Fruit fly (Drosophila melanogaster) whole organism, prepupa: ENCODE measurements around the gene euc.

ENCODE experiments used
- Blimp-1 ChIP-seq: fragments of 200-800 bp; sonication (Bioruptor generic); optimal IDR thresholded peaks from 3 replicates; lab custom pipeline; 2017; ENCODE audit warnings: missing biosample characterization, missing genetic modification characterization, mild to moderate bottlenecking, moderate library complexity, missing genetic modification reagents
- CG10669 ChIP-seq: fragments of 200-800 bp; sonication (Bioruptor generic); optimal IDR thresholded peaks from 3 replicates; lab custom pipeline; 2018; ENCODE audit warnings: missing biosample characterization, mild to moderate bottlenecking, missing genetic modification characterization, moderate library complexity
- CG1621 ChIP-seq: fragments of 200-800 bp; sonication (Bioruptor generic); optimal IDR thresholded peaks from 3 replicates; lab custom pipeline; 2018; ENCODE audit warnings: missing biosample characterization, mild to moderate bottlenecking, missing genetic modification characterization
- CG8319 ChIP-seq: fragments of 200-800 bp; sonication (Bioruptor generic); optimal IDR thresholded peaks from 3 replicates; lab custom pipeline; 2016; ENCODE audit warnings: missing biosample characterization, missing genetic modification characterization
- OdsH ChIP-seq: fragments of 200-800 bp; sonication (Bioruptor generic); optimal IDR thresholded peaks from 3 replicates; lab custom pipeline; 2016; ENCODE audit warnings: missing biosample characterization, missing genetic modification characterization
- fkh ChIP-seq: fragments of 200-800 bp; sonication (Bioruptor generic); optimal IDR thresholded peaks from 3 replicates; lab custom pipeline; 2017; ENCODE audit warnings: missing biosample characterization, mild to moderate bottlenecking, missing genetic modification characterization, moderate library complexity
- pdm3 ChIP-seq: fragments of 200-800 bp; sonication (Bioruptor generic); optimal IDR thresholded peaks from 3 replicates; lab custom pipeline; 2016; ENCODE audit warnings: missing biosample characterization, missing genetic modification characterization

DNA sequence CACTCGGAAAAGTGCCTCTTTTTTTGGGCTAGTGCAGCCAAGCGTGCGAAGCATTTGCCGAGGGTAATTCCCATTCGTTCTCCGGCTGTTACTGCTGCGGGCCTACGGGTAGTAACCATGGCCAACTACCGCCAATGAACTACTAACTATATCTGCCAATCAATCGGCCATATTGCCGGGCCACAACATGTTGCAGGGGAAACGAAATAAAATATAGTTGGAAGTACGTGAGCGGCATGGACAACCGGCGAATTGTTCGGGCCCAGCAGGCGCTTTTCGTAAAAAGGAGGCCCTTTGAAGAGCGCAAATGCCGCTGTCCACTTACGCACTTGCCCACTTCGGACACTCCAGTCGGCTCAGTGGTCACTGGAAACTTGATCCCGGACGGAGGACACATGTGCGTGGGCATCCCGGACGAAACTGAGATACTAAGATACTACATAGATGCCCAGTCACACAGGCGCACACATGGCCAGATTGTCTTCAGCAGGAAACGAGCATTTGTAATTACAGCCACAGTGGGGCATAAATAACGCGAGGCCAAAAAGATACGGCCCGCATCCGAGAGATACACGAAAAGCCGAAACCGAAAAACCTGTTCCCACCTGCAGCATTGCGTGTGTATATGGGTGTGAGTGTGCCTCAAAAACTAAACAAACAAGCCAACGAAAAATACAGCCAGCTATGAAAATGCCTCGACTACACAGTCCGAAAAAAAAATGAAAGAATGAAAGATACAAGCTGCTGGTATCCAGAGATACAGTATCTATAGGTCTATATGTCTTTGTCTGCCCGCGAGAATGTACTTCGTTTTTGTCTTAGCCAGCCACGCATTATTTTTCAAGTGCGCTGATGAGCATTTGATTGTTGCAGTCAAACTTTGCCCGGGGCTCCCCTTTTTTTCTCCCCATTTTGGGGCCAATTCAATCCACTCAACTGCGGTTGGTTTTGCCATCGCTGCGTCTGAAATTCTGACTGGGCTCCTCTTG, 9.1 kb upstream of the euc start:
- TF ChIP-seq Blimp-1 (GFP tag; lab: Kevin White, UChicago) (no peak), CG10669 (peak; percentile 41), CG1621 (peak; percentile 56), pdm3 (GFP tag; lab: Kevin White, UChicago) (peak; percentile 51), fkh (GFP tag; lab: Kevin White, UChicago) (peak; percentile 71), OdsH (GFP tag; lab: Kevin White, UChicago) (peak; percentile 22), CG8319 (GFP tag; lab: Kevin White, UChicago) (no peak)
